Worm (Caenorhabditis elegans): ENCODE measurements around the gene ZK666.14.

The ZK666.14 gene

DNA sequence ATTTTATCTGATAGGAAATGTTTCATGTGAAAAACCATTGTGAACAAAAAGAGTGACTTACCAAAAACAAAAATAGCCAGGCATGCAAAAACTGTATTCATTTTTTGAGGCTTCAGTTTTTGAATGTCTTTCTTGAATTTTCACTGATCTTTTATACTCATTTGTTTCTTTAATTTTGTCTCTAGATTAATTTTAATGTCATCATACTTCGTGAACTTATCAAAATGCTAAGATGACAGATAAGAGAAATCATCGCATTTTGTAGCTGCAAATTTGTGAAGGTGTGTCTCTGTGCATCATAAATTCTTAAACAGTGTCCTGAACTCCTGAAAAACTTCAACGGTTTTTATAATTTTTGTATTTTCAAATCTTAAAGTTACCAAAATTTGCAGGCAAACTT, 18.5 kb upstream of the ZK666.14 start, which contains the start of gene clec-58:
Gene clec-58 (minus strand): TSS at position 101 of the 400 bp plus-strand sequence.
- no peak for TF ChIP-seq lim-6 (tag; optimal IDR thresholded peaks at IDR 0.05)
- TF ChIP-seq sox-4 (tag; optimal IDR thresholded peaks at IDR 0.05): no peak
- TF ChIP-seq nfya-1 (tag; optimal IDR thresholded peaks at IDR 0.05): no peak
- no peak for TF ChIP-seq elt-2 (tag; optimal IDR thresholded peaks at IDR 0.05)
- no peak for TF ChIP-seq nhr-232 (tag; optimal IDR thresholded peaks at IDR 0.05)
- TF ChIP-seq pros-1 (tag; optimal IDR thresholded peaks at IDR 0.05): no peak
- no peak for TF ChIP-seq ceh-30 (tag; optimal IDR thresholded peaks at IDR 0.05)

DNA sequence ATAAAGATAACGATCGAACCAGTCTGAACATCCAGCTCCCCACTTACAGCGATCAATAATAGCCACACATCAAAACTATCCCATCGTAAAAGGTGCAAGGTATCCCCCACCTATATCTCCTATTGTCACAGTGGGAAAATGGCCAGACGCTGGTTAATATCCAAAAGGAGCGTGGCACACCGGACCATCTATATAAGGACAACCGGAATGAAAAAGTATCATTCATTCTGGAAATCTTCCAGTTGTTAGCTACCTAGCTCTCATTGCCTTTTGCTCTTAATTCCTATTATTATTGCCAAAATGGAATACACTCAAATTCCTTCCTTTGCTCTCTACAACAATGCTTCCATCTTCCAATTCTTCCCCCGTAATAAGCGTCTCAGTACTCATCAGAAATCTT, 17.6 kb upstream of the ZK666.14 start, which contains the start of gene ZK666.4:
Gene ZK666.4 (plus strand): TSS at position 301 of the 400 bp plus-strand sequence.
- TF ChIP-seq pax-1 (tag; optimal IDR thresholded peaks at IDR 0.05): no peak
- no peak for TF ChIP-seq C38D4.7 (GFP tag; optimal IDR thresholded peaks at IDR 0.05)
- TF ChIP-seq T23F11.4 (GFP tag; optimal IDR thresholded peaks at IDR 0.05): no peak

DNA sequence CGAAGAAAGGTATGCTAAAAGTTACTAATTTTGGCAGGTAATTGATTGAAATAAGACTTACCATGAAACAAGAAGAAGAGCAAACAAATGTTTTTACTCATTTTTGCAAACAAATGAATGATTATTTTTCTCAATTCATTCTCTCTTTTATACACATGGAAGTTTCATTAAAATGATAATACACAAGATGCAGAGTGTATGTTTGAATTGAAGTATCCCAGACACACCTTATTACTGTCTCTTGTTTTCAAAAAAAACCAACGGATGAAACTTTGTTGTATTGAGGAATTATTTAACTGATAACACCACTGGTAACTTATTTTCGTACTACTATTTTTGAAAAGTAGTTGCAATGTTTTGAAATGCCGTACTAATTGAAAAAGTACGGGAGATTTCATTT, 15.2 kb upstream of the ZK666.14 start, which contains the start of gene clec-59:
Gene clec-59 (minus strand): TSS at position 101 of the 400 bp plus-strand sequence.
- no peak for TF ChIP-seq fkh-10 (GFP tag; optimal IDR thresholded peaks at IDR 0.05)
- TF ChIP-seq elt-4 (tag; optimal IDR thresholded peaks at IDR 0.05): no peak
- TF ChIP-seq nfya-1 (tag; optimal IDR thresholded peaks at IDR 0.05): no peak
- no peak for TF ChIP-seq pag-3 (tag; optimal IDR thresholded peaks at IDR 0.05; ENCODE audit: borderline replicate concordance)
- TF ChIP-seq ceh-22 (tag; optimal IDR thresholded peaks at IDR 0.05): no peak
- no peak for TF ChIP-seq ceh-14 (tag; optimal IDR thresholded peaks at IDR 0.05)
- no peak for TF ChIP-seq ceh-48 (tag; optimal IDR thresholded peaks at IDR 0.05)
- TF ChIP-seq nhr-232 (tag; optimal IDR thresholded peaks at IDR 0.05): no peak

DNA sequence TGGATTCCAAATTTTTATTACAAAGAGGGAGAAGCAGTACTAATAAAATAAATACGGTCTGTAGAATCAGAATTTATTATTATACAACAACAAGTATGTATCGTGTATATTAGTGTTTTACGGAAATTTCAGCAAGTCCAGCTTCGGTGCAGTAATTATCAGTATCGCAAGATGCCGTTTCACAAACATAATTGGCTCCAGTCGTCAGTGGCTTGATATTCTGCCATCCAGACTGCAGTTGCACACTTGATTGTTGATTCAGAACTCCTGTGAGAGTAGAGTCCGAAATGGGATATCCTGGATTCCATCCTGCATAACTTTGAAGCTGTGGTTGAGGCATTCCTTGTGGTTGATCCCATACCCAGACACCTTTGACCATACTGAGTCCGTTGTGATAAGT, 14.5 kb upstream of the ZK666.14 start:
- TF ChIP-seq ztf-16 (tag; optimal IDR thresholded peaks at IDR 0.05) (no peak), nhr-11 (tag; optimal IDR thresholded peaks at IDR 0.05) (no peak), elt-2 (tag; optimal IDR thresholded peaks at IDR 0.05) (no peak), unc-86 (tag; optimal IDR thresholded peaks at IDR 0.05) (no peak), nfya-1 (tag; optimal IDR thresholded peaks at IDR 0.05) (no peak), pat-9 (tag; optimal IDR thresholded peaks at IDR 0.05) (no peak), K02D7.2 (tag; optimal IDR thresholded peaks at IDR 0.05) (no peak), F13H6.1 (tag; optimal IDR thresholded peaks at IDR 0.05) (no peak), K09A11.1 (tag; optimal IDR thresholded peaks at IDR 0.05; ENCODE audit: insufficient read depth) (no peak), ceh-22 (tag; optimal IDR thresholded peaks at IDR 0.05) (no peak)

DNA sequence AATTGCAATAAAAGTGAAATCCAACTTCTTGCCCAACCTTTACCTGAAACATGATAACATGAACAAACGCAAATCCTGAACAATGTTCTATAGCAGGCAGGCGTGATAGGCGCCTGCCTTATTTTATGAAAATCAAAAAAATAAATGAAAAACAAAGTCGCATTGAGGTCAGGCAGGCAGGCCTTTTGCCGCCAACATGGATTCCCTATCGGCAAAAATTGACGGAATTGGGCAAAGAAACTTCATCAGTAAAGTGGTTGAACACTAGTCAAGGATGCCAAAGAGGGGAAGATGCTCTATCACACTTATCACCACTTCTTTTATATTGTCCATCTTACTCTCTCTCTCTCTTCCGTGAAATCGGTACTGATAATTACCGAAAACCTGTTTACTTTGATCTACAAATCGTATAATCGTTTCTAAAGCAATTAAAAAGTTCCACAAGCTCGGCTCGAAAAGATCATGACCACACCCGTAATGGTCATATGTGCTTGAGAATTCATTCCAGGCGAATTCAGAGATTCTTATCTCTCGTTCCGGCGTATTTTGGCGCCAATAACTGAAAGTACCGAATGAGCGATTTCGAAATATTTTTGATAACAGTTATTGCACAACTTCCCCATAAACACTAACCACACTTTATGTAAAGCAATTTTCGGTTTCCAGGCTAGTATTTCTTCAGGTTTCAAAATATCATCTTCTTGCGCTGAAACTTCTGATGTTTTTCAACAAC, 12.6 kb upstream of the ZK666.14 start, which contains the start of the genes clec-60 and ZK666.11:
Gene clec-60 (minus strand): TSS at position 51 of the 733 bp plus-strand sequence.
Gene ZK666.11 (plus strand): TSS at position 699 of the 733 bp plus-strand sequence.
- TF ChIP-seq sdc-2 (tag; optimal IDR thresholded peaks at IDR 0.05) (no peak), pha-2 (tag; optimal IDR thresholded peaks at IDR 0.05) (no peak), ceh-45 (GFP tag; IDR thresholded peaks at IDR 0.05) (no peak), dve-1 (tag; optimal IDR thresholded peaks at IDR 0.05) (no peak), K02D7.2 (tag; optimal IDR thresholded peaks at IDR 0.05) (no peak), elt-2 (tag; optimal IDR thresholded peaks at IDR 0.05) (no peak), Y22D7AL.16 (tag; optimal IDR thresholded peaks at IDR 0.05) (no peak), nhr-232 (tag; optimal IDR thresholded peaks at IDR 0.05) (no peak), ahr-1 (tag; optimal IDR thresholded peaks at IDR 0.05) (no peak), unc-3 (GFP tag; conservative IDR thresholded peaks at IDR 0.05) (no peak), unc-3 (tag; optimal IDR thresholded peaks at IDR 0.05) (no peak), C38D4.7 (GFP tag; optimal IDR thresholded peaks at IDR 0.05) (no peak), lin-11 (tag; optimal IDR thresholded peaks at IDR 0.05) (no peak), ceh-14 (tag; optimal IDR thresholded peaks at IDR 0.05) (no peak), ceh-24 (tag; optimal IDR thresholded peaks at IDR 0.05) (no peak), sox-2 (GFP tag; IDR thresholded peaks at IDR 0.05) (no peak), hlh-8 (tag; optimal IDR thresholded peaks at IDR 0.05) (no peak), syd-9 (tag; optimal IDR thresholded peaks at IDR 0.05) (no peak), ref-2 (tag; optimal IDR thresholded peaks at IDR 0.05) (no peak), lim-6 (tag; optimal IDR thresholded peaks at IDR 0.05) (no peak)

Data from whole organism, late embryonic.